Worm (Caenorhabditis elegans): ENCODE results near the gene plc-1.

plc-1 gene

ce11 chrX:10748145-10748544, 90.3 kb downstream of the plc-1 start:
- TF ChIP-seq flt-1 (GFP tag; IDR thresholded peaks at IDR 0.05) (no peak), ceh-36 (tag; optimal IDR thresholded peaks at IDR 0.05) (no peak), hmbx-1 (tag; optimal IDR thresholded peaks at IDR 0.05) (no peak), F13C5.2 (tag; optimal IDR thresholded peaks at IDR 0.05) (no peak), ama-1 (optimal IDR thresholded peaks at IDR 0.05) (no peak), hmg-4 (GFP tag; optimal IDR thresholded peaks at IDR 0.05) (no peak), tbx-11 (GFP tag; IDR thresholded peaks at IDR 0.05) (no peak), ets-7 (tag; optimal IDR thresholded peaks at IDR 0.05) (no peak), pes-1 (GFP tag; IDR thresholded peaks at IDR 0.05) (no peak)

ce11 chrX:10746388-10746787, 92.1 kb downstream of the plc-1 start, which contains the start of gene R07A4.2:
Gene R07A4.2, minus strand, starts transcription at chrX:10746488.
- TF ChIP-seq hmbx-1 (tag; optimal IDR thresholded peaks at IDR 0.05): no peak
- TF ChIP-seq hnd-1 (tag; optimal IDR thresholded peaks at IDR 0.05): no peak
- no peak for TF ChIP-seq ets-7 (tag; optimal IDR thresholded peaks at IDR 0.05)
- no peak for TF ChIP-seq scrt-1 (GFP tag; IDR thresholded peaks at IDR 0.05)
- TF ChIP-seq aly-1 (tag; optimal IDR thresholded peaks at IDR 0.05): no peak
- TF ChIP-seq ceh-13 (GFP tag; optimal IDR thresholded peaks at IDR 0.05): no peak
- no peak for TF ChIP-seq F13C5.2 (tag; optimal IDR thresholded peaks at IDR 0.05)
- TF ChIP-seq ama-1 (optimal IDR thresholded peaks at IDR 0.05): no peak
- TF ChIP-seq tbx-11 (GFP tag; IDR thresholded peaks at IDR 0.05): no peak
- TF ChIP-seq sea-1 (GFP tag; conservative IDR thresholded peaks at IDR 0.05): no peak
- TF ChIP-seq ceh-36 (tag; optimal IDR thresholded peaks at IDR 0.05): no peak
- TF ChIP-seq pes-1 (GFP tag; IDR thresholded peaks at IDR 0.05): no peak
- no peak for TF ChIP-seq tbx-37 (GFP tag; conservative IDR thresholded peaks at IDR 0.05)
